Fruit fly (Drosophila melanogaster): ENCODE measurements around the gene CG2059.

Gene CG2059

dm6 chrX:7301351-7302328 is 15.5 kb downstream of the CG2059 start:
- TF ChIP-seq CG15710 (tag; optimal IDR thresholded peaks at IDR 0.05), result peak; percentile 77
- TF ChIP-seq Pif1B (GFP tag; optimal IDR thresholded peaks at IDR 0.05), result peak; percentile 30
- peak; percentile 52 for TF ChIP-seq Pif1A (GFP tag; optimal IDR thresholded peaks at IDR 0.05)
- peak; percentile 87 for TF ChIP-seq Ets98B (GFP tag; IDR thresholded peaks at IDR 0.05)
- TF ChIP-seq Snoo (tag; optimal IDR thresholded peaks at IDR 0.05), result peak; percentile 31
- TF ChIP-seq gl (tag; optimal IDR thresholded peaks at IDR 0.05), result no peak
- TF ChIP-seq CG12605 (GFP tag; IDR thresholded peaks at IDR 0.05), result 0 out of 2 replicates have a peak, but pooled peaks have one; percentile 1
- TF ChIP-seq CG4496 (GFP tag; IDR thresholded peaks at IDR 0.05), result peak; percentile 87
- TF ChIP-seq CG8159 (tag; optimal IDR thresholded peaks at IDR 0.05), result peak; percentile 85
- TF ChIP-seq CG13204 (GFP tag; optimal IDR thresholded peaks at IDR 0.05), result peak; percentile 41
- TF ChIP-seq D1 (tag; optimal IDR thresholded peaks at IDR 0.05), result no peak
- TF ChIP-seq CG32121 (GFP tag; IDR thresholded peaks at IDR 0.05), result peak; percentile 79
- peak; percentile 37 for TF ChIP-seq CG17806 (tag; optimal IDR thresholded peaks at IDR 0.05)
- TF ChIP-seq rn (GFP tag; IDR thresholded peaks at IDR 0.05), result peak; percentile 58
- peak; percentile 89 for TF ChIP-seq CG14655 (GFP tag; optimal IDR thresholded peaks at IDR 0.05)
- TF ChIP-seq EcR (GFP tag; optimal IDR thresholded peaks at IDR 0.05), result no peak
- TF ChIP-seq CG8301 (tag; optimal IDR thresholded peaks at IDR 0.05), result peak; percentile 80
- peak; percentile 73 for TF ChIP-seq CG9948 (tag; optimal IDR thresholded peaks at IDR 0.05)
- peak; percentile 65 for TF ChIP-seq CG34367 (tag; optimal IDR thresholded peaks at IDR 0.05)
- peak; percentile 89 for TF ChIP-seq fd96Ca (GFP tag; IDR thresholded peaks at IDR 0.05)
- TF ChIP-seq CG10348 (GFP tag; IDR thresholded peaks at IDR 0.05), result peak; percentile 44; the same call in 1 of the 2 replicates

dm6 chrX:7302329-7302728 is 16.2 kb downstream of the CG2059 start:
- TF ChIP-seq CG17806 (tag; optimal IDR thresholded peaks at IDR 0.05) (peak; percentile 96), EcR (GFP tag; optimal IDR thresholded peaks at IDR 0.05) (peak; percentile 9), CG12605 (GFP tag; IDR thresholded peaks at IDR 0.05) (peak; percentile 83), CG8159 (tag; optimal IDR thresholded peaks at IDR 0.05) (peak; percentile 96), CG15710 (tag; optimal IDR thresholded peaks at IDR 0.05) (peak; percentile 96), CG13204 (GFP tag; optimal IDR thresholded peaks at IDR 0.05) (peak; percentile 67), CG32121 (GFP tag; IDR thresholded peaks at IDR 0.05) (peak; percentile 58), fd96Ca (GFP tag; IDR thresholded peaks at IDR 0.05) (peak; percentile 82), D1 (tag; optimal IDR thresholded peaks at IDR 0.05) (peak; percentile 68), CG4496 (GFP tag; IDR thresholded peaks at IDR 0.05) (peak; percentile 92), Pif1B (GFP tag; optimal IDR thresholded peaks at IDR 0.05) (peak; percentile 79), Snoo (tag; optimal IDR thresholded peaks at IDR 0.05) (peak; percentile 92), CG34367 (tag; optimal IDR thresholded peaks at IDR 0.05) (peak; percentile 96), CG8301 (tag; optimal IDR thresholded peaks at IDR 0.05) (peak; percentile 87), CG14655 (GFP tag; optimal IDR thresholded peaks at IDR 0.05) (peak; percentile 93), gl (tag; optimal IDR thresholded peaks at IDR 0.05) (peak; percentile 89), Pif1A (GFP tag; optimal IDR thresholded peaks at IDR 0.05) (peak; percentile 92), rn (GFP tag; IDR thresholded peaks at IDR 0.05) (peak; percentile 75), CG9948 (tag; optimal IDR thresholded peaks at IDR 0.05) (peak; percentile 96), CG10348 (GFP tag; IDR thresholded peaks at IDR 0.05) (no peak), Ets98B (GFP tag; IDR thresholded peaks at IDR 0.05) (peak; percentile 75)

dm6 chrX:7303848-7304427 is 17.8 kb downstream of the CG2059 start:
- no peak for TF ChIP-seq CG32121 (GFP tag; IDR thresholded peaks at IDR 0.05)
- no peak for TF ChIP-seq gl (tag; optimal IDR thresholded peaks at IDR 0.05)
- TF ChIP-seq EcR (GFP tag; optimal IDR thresholded peaks at IDR 0.05), result peak; percentile 62
- TF ChIP-seq CG4496 (GFP tag; IDR thresholded peaks at IDR 0.05), result peak; percentile 20; the same call in 1 of the 3 replicates
- TF ChIP-seq Pif1A (GFP tag; optimal IDR thresholded peaks at IDR 0.05), result no peak
- TF ChIP-seq CG14655 (GFP tag; optimal IDR thresholded peaks at IDR 0.05), result no peak

- peak; percentile 31 for TF ChIP-seq CG9948 (tag; optimal IDR thresholded peaks at IDR 0.05)
- peak; percentile 59 for TF ChIP-seq CG34367 (tag; optimal IDR thresholded peaks at IDR 0.05)
- peak; percentile 30 for TF ChIP-seq Pif1A (GFP tag; optimal IDR thresholded peaks at IDR 0.05)
- TF ChIP-seq D1 (tag; optimal IDR thresholded peaks at IDR 0.05), result no peak
- no peak for TF ChIP-seq CG32121 (GFP tag; IDR thresholded peaks at IDR 0.05)
- no peak for TF ChIP-seq fd96Ca (GFP tag; IDR thresholded peaks at IDR 0.05)
- no peak for TF ChIP-seq CG17806 (tag; optimal IDR thresholded peaks at IDR 0.05)
- TF ChIP-seq rn (GFP tag; IDR thresholded peaks at IDR 0.05), result no peak
- TF ChIP-seq CG8159 (tag; optimal IDR thresholded peaks at IDR 0.05), result peak; percentile 20
- TF ChIP-seq CG4496 (GFP tag; IDR thresholded peaks at IDR 0.05), result no peak
- no peak for TF ChIP-seq CG10348 (GFP tag; IDR thresholded peaks at IDR 0.05)
- peak; percentile 74 for TF ChIP-seq gl (tag; optimal IDR thresholded peaks at IDR 0.05)
- TF ChIP-seq Snoo (tag; optimal IDR thresholded peaks at IDR 0.05), result peak; percentile 29
- peak; percentile 72 for TF ChIP-seq CG13204 (GFP tag; optimal IDR thresholded peaks at IDR 0.05)
- TF ChIP-seq CG14655 (GFP tag; optimal IDR thresholded peaks at IDR 0.05), result peak; percentile 23
- peak; percentile 43 for TF ChIP-seq Pif1B (GFP tag; optimal IDR thresholded peaks at IDR 0.05)
- peak; percentile 44; the same call in 1 of the 2 replicates for TF ChIP-seq CG12605 (GFP tag; IDR thresholded peaks at IDR 0.05)
- peak; percentile 51 for TF ChIP-seq CG15710 (tag; optimal IDR thresholded peaks at IDR 0.05)
- TF ChIP-seq CG8301 (tag; optimal IDR thresholded peaks at IDR 0.05), result no peak
- peak; percentile 45 for TF ChIP-seq EcR (GFP tag; optimal IDR thresholded peaks at IDR 0.05)
- TF ChIP-seq Ets98B (GFP tag; IDR thresholded peaks at IDR 0.05), result no peak
Observed at dm6 chrX:7304798-7305447, 18.8 kb downstream of the CG2059 start.

Data from whole organism, pupa.